Worm (Caenorhabditis elegans) whole organism, L4/young adult: ENCODE data around the gene ugt-49.

Experiments
- W03F9.2 ChIP-seq: fragments of 150-350 bp; optimal IDR thresholded peaks from 2 replicates; lab custom pipeline; 2014; ENCODE audit warnings: missing biosample characterization, missing genetic modification characterization
- dao-5 ChIP-seq: sonication (generic microtip); optimal IDR thresholded peaks from 2 replicates; lab custom pipeline; 2016; ENCODE audit warnings: missing genotype, missing genetic modification characterization, moderate library complexity, missing compliant biosample characterization

DNA sequence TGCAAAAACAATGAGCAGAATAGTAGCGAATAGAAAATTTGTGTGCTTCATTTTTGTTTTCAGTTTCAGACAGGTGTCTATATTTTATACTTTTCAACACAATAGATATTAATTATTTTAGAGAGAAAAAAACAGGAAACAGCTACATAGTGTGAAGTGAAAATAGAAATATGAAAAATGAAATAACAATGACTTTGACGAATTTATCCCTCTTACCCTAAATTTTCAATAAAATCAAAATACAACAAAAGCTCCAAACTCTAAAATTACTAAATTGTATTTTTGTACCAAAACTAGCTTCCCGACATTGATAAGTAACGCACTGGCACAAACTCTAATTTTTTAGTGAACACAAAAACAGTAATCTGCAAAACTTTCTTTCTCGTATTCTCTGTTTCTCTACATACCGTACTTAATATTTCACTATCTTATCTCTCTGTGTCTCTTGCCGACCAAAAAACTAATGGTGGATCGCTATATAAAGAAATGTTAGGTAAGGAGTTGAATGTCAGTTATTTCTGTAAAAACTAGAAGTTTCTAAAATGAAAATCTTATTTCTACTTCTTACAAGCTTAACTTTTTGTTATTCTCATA, 23.1 kb downstream of the ugt-49 start, which contains the start of the genes col-151 and ugt-1:
- TF ChIP-seq dao-5 (tag; lab: Kevin White, UChicago) = no peak
- TF ChIP-seq W03F9.2 (tag; lab: Kevin White, UChicago) = no peak
